Fruit fly (Drosophila melanogaster) whole organism, embryonic: ENCODE results near the gene Duba.

Experiments used
- B-H1 ChIP-seq: fragments of 200-800 bp; sonication (Bioruptor generic); IDR thresholded peaks from 3 replicates; pipeline ENCODE4 v1.3.6; 2022; ENCODE audit warnings: missing biosample characterization, missing genetic modification characterization
- Blimp-1 ChIP-seq: fragments of 200-800 bp; sonication (Bioruptor generic); optimal IDR thresholded peaks from 3 replicates; lab custom pipeline; 2018; ENCODE audit warnings: missing biosample characterization, missing genetic modification characterization, mild to moderate bottlenecking, moderate library complexity, missing genetic modification reagents
- CG10366 ChIP-seq: fragments of 200-800 bp; sonication (Bioruptor generic); IDR thresholded peaks from 2 replicates; pipeline ENCODE4 v1.3.6; 2022; ENCODE audit warnings: missing biosample characterization, missing genetic modification characterization
- CG10543 ChIP-seq: fragments of 200-800 bp; sonication (Bioruptor generic); optimal IDR thresholded peaks from 3 replicates; lab custom pipeline; 2017; ENCODE audit warnings: missing biosample characterization, mild to moderate bottlenecking, missing genetic modification characterization, moderate library complexity
- CG10654 ChIP-seq: fragments of 200-800 bp; sonication (Bioruptor generic); optimal IDR thresholded peaks from 2 replicates; lab custom pipeline; 2016; ENCODE audit warnings: missing biosample characterization, missing genetic modification characterization
- CG11696 ChIP-seq: fragments of 200-800 bp; sonication (Bioruptor generic); IDR thresholded peaks from 2 replicates; pipeline ENCODE4 v1.3.6; 2022; ENCODE audit warnings: missing biosample characterization, missing genetic modification characterization
- CG11723 ChIP-seq: fragments of 200-800 bp; sonication (Bioruptor generic); optimal IDR thresholded peaks from 2 replicates; lab custom pipeline; 2017; ENCODE audit warnings: missing biosample characterization, mild to moderate bottlenecking, missing genetic modification characterization
- CG12155 ChIP-seq: fragments of 200-800 bp; sonication (Bioruptor generic); optimal IDR thresholded peaks from 3 replicates; lab custom pipeline; 2016; ENCODE audit warnings: missing biosample characterization, missing genetic modification characterization
- CG12299 ChIP-seq: fragments of 200-800 bp; sonication (Bioruptor generic); optimal IDR thresholded peaks from 2 replicates; lab custom pipeline; 2018; ENCODE audit warnings: missing biosample characterization, mild to moderate bottlenecking, missing genetic modification characterization
- CG12659 ChIP-seq: fragments of 200-800 bp; sonication (Bioruptor generic); optimal IDR thresholded peaks from 3 replicates; lab custom pipeline; 2017; ENCODE audit warnings: mild to moderate bottlenecking, missing biosample characterization, missing genetic modification reagents, missing genetic modification characterization
- CG13775 ChIP-seq: fragments of 200-800 bp; sonication (Bioruptor generic); optimal IDR thresholded peaks from 3 replicates; lab custom pipeline; 2017; ENCODE audit warnings: missing biosample characterization, mild to moderate bottlenecking, missing genetic modification characterization
- CG15601 ChIP-seq: fragments of 200-800 bp; sonication (Bioruptor generic); optimal IDR thresholded peaks from 3 replicates; lab custom pipeline; 2019; ENCODE audit warnings: missing biosample characterization, mild to moderate bottlenecking, missing genetic modification characterization, moderate library complexity
- CG17361 ChIP-seq: fragments of 200-800 bp; sonication (Bioruptor generic); IDR thresholded peaks from 3 replicates; pipeline ENCODE4 v1.3.6; 2022; ENCODE audit warnings: missing biosample characterization, missing genetic modification characterization
- CG18619 ChIP-seq: fragments of 200-800 bp; sonication (Bioruptor generic); optimal IDR thresholded peaks from 3 replicates; lab custom pipeline; 2017; ENCODE audit warnings: missing biosample characterization, mild to moderate bottlenecking, missing genetic modification characterization
- CG2199 ChIP-seq: fragments of 200-800 bp; sonication (Bioruptor generic); IDR thresholded peaks from 3 replicates; pipeline ENCODE4 v1.3.6; 2022; ENCODE audit warnings: missing biosample characterization, missing genetic modification characterization
- CG2875 ChIP-seq: fragments of 200-800 bp; sonication (Bioruptor generic); optimal IDR thresholded peaks from 2 replicates; lab custom pipeline; 2017; ENCODE audit warnings: missing biosample characterization, mild to moderate bottlenecking, missing genetic modification characterization, missing genetic modification reagents
- CG30403 ChIP-seq: fragments of 200-800 bp; sonication (Bioruptor generic); optimal IDR thresholded peaks from 3 replicates; lab custom pipeline; 2016; ENCODE audit warnings: missing biosample characterization, missing genetic modification characterization
- CG30431 ChIP-seq: fragments of 200-800 bp; sonication (Bioruptor generic); optimal IDR thresholded peaks from 2 replicates; lab custom pipeline; 2017; ENCODE audit warnings: missing biosample characterization, missing genetic modification characterization
- CG32532 ChIP-seq: fragments of 200-800 bp; sonication (Bioruptor generic); IDR thresholded peaks from 2 replicates; pipeline ENCODE4 v1.3.6; 2022; ENCODE audit warnings: missing biosample characterization, missing genetic modification characterization
- CG4328 ChIP-seq: fragments of 200-800 bp; sonication (Bioruptor generic); optimal IDR thresholded peaks from 3 replicates; lab custom pipeline; 2017; ENCODE audit warnings: missing biosample characterization, missing genetic modification reagents, missing genetic modification characterization
- CG7271 ChIP-seq: fragments of 200-800 bp; sonication (Bioruptor generic); optimal IDR thresholded peaks from 2 replicates; lab custom pipeline; 2018; ENCODE audit warnings: missing biosample characterization, mild to moderate bottlenecking, missing genetic modification characterization, moderate library complexity
- CG7786 ChIP-seq: fragments of 200-800 bp; sonication (Bioruptor generic); optimal IDR thresholded peaks from 2 replicates; lab custom pipeline; 2016; ENCODE audit warnings: missing biosample characterization, missing genetic modification characterization
- CG9932 ChIP-seq: fragments of 200-800 bp; sonication (Bioruptor generic); IDR thresholded peaks from 2 replicates; pipeline ENCODE4 v1.3.6; 2022; ENCODE audit warnings: missing biosample characterization, missing genetic modification characterization
- D19B ChIP-seq: fragments of 200-800 bp; sonication (Bioruptor generic); optimal IDR thresholded peaks from 2 replicates; lab custom pipeline; 2017; ENCODE audit warnings: missing biosample characterization, mild to moderate bottlenecking, missing genetic modification characterization
- Eip74EF ChIP-seq, 2 experiments: fragments of 200-800 bp in 1 of 2; fragments of >200 bp in 1 of 2; sonication (Bioruptor generic) in 1 of 2; optimal IDR thresholded peaks; 2 replicates each; lab custom pipeline; 2017 to 2019; ENCODE audit warnings: missing biosample characterization in 2 of 2, missing genetic modification characterization in 2 of 2, mild to moderate bottlenecking in 1 of 2, moderate library complexity in 1 of 2
- Elba2 ChIP-seq: fragments of 200-800 bp; sonication (Bioruptor generic); optimal IDR thresholded peaks from 3 replicates; lab custom pipeline; 2016; ENCODE audit warnings: missing biosample characterization, missing genetic modification characterization
- Fer1 ChIP-seq: fragments of 200-800 bp; sonication (Bioruptor generic); optimal IDR thresholded peaks from 2 replicates; lab custom pipeline; 2017; ENCODE audit warnings: missing biosample characterization, mild to moderate bottlenecking, missing genetic modification characterization
- Neu2 ChIP-seq: fragments of 200-800 bp; sonication (Bioruptor generic); optimal IDR thresholded peaks from 3 replicates; lab custom pipeline; 2016; ENCODE audit warnings: missing biosample characterization, missing genetic modification characterization, borderline replicate concordance
- PHDP ChIP-seq: fragments of 200-800 bp; sonication (Bioruptor generic); optimal IDR thresholded peaks from 3 replicates; lab custom pipeline; 2018; ENCODE audit warnings: missing biosample characterization, mild to moderate bottlenecking, missing genetic modification characterization, moderate library complexity
- Rfx ChIP-seq: fragments of 200-800 bp; sonication (Bioruptor generic); IDR thresholded peaks from 2 replicates; pipeline ENCODE4 v1.3.6; 2022; ENCODE audit warnings: missing biosample characterization, missing genetic modification characterization
- Ssrp ChIP-seq: fragments of 200-800 bp; sonication (Bioruptor generic); optimal IDR thresholded peaks from 2 replicates; lab custom pipeline; 2018; ENCODE audit warnings: missing biosample characterization, mild to moderate bottlenecking, missing genetic modification characterization, moderate library complexity
- ac ChIP-seq: fragments of 200-800 bp; sonication (Bioruptor generic); optimal IDR thresholded peaks from 3 replicates; lab custom pipeline; 2017; ENCODE audit warnings: missing biosample characterization, mild to moderate bottlenecking, missing genetic modification characterization
- ap ChIP-seq: fragments of 200-800 bp; sonication (Bioruptor generic); IDR thresholded peaks from 2 replicates; pipeline ENCODE4 v1.3.6; 2022; ENCODE audit warnings: missing biosample characterization, missing genetic modification characterization
- chn ChIP-seq: fragments of 200-800 bp; sonication (Bioruptor generic); optimal IDR thresholded peaks from 2 replicates; lab custom pipeline; 2016; ENCODE audit warnings: missing biosample characterization, missing genetic modification characterization
- croc ChIP-seq: fragments of 200-800 bp; sonication (Bioruptor generic); conservative IDR thresholded peaks from 3 replicates; pipeline ENCODE4 v1.3.6; 2022; ENCODE audit warnings: missing biosample characterization, missing genetic modification characterization
- emc ChIP-seq: fragments of 200-800 bp; sonication (Bioruptor generic); optimal IDR thresholded peaks from 2 replicates; lab custom pipeline; 2016; ENCODE audit warnings: missing biosample characterization, missing genetic modification characterization
- gfzf ChIP-seq: fragments of 200-800 bp; sonication (Bioruptor generic); optimal IDR thresholded peaks from 2 replicates; lab custom pipeline; 2016; ENCODE audit warnings: missing biosample characterization, mild to moderate bottlenecking, missing genetic modification characterization, moderate library complexity
- inv ChIP-seq: fragments of 200-800 bp; sonication (Bioruptor generic); IDR thresholded peaks from 2 replicates; pipeline ENCODE4 v1.3.6; 2022; ENCODE audit warnings: missing biosample characterization, missing genetic modification characterization; ENCODE audit not compliant: partially characterized antibody
- kni ChIP-seq: fragments of 200-800 bp; sonication (Bioruptor generic); optimal IDR thresholded peaks from 3 replicates; lab custom pipeline; 2017; ENCODE audit warnings: mild to moderate bottlenecking, missing biosample characterization, missing genetic modification reagents, missing genetic modification characterization
- maf-S ChIP-seq: fragments of 200-800 bp; sonication (Bioruptor generic); optimal IDR thresholded peaks from 2 replicates; lab custom pipeline; 2016; ENCODE audit warnings: missing biosample characterization, missing genetic modification characterization
- peb ChIP-seq: fragments of 200-800 bp; sonication (Bioruptor generic); IDR thresholded peaks from 2 replicates; pipeline ENCODE4 v1.3.6; 2022; ENCODE audit warnings: missing biosample characterization, missing genetic modification characterization
- pho ChIP-seq: fragments of 200-800 bp; sonication (Bioruptor generic); optimal IDR thresholded peaks from 2 replicates; lab custom pipeline; 2016; ENCODE audit warnings: missing biosample characterization, missing genetic modification characterization
- schlank ChIP-seq: fragments of 200-800 bp; sonication (Bioruptor generic); optimal IDR thresholded peaks from 2 replicates; lab custom pipeline; 2018; ENCODE audit warnings: missing biosample characterization, mild to moderate bottlenecking, missing genetic modification characterization
- slou ChIP-seq: fragments of 200-800 bp; sonication (Bioruptor generic); optimal IDR thresholded peaks from 3 replicates; lab custom pipeline; 2016; ENCODE audit warnings: missing biosample characterization, missing genetic modification characterization
- sna ChIP-seq: fragments of 200-800 bp; sonication (Bioruptor generic); IDR thresholded peaks from 2 replicates; pipeline ENCODE4 v1.3.6; 2022; ENCODE audit warnings: missing biosample characterization, missing genetic modification characterization; ENCODE audit not compliant: partially characterized antibody
- wdn ChIP-seq: fragments of 200-800 bp; sonication (Bioruptor generic); IDR thresholded peaks from 2 replicates; pipeline ENCODE4 v1.3.6; 2022; ENCODE audit warnings: missing biosample characterization, missing genetic modification characterization
- yki ChIP-seq: fragments of >200 bp; optimal IDR thresholded peaks from 3 replicates; lab custom pipeline; 2018
- zen ChIP-seq: fragments of 200-800 bp; sonication (Bioruptor generic); optimal IDR thresholded peaks from 3 replicates; lab custom pipeline; 2018; ENCODE audit warnings: missing biosample characterization, mild to moderate bottlenecking, missing genetic modification characterization, moderate library complexity
- zf30C ChIP-seq: fragments of 200-800 bp; sonication (Bioruptor generic); optimal IDR thresholded peaks from 3 replicates; lab custom pipeline; 2018; ENCODE audit warnings: missing biosample characterization, mild to moderate bottlenecking, missing genetic modification characterization

Duba gene

dm6 chr3L:11555662-11556460, 53.4 kb downstream of the Duba start (continued):
- TF ChIP-seq croc (no peak; the same call in 1 of the 3 replicates), CG7786 (GFP tag; lab: Kevin White, UChicago) (peak; percentile 5), CG15601 (tag; lab: Kevin White, UChicago) (peak; percentile 84), CG9932 (GFP tag; lab: Robert Waterston, UW) (peak; percentile 57), CG2875 (GFP tag; lab: Kevin White, UChicago) (peak; percentile 61), Fer1 (GFP tag; lab: Kevin White, UChicago) (peak; percentile 41), CG32532 (GFP tag; lab: Robert Waterston, UW) (peak; percentile 65), Ssrp (peak; percentile 75), CG12659 (peak; percentile 71), CG11723 (GFP tag; lab: Kevin White, UChicago) (peak; percentile 10), Blimp-1 (GFP tag; lab: Kevin White, UChicago) (peak; percentile 89), ac (GFP tag; lab: Kevin White, UChicago) (no peak), CG30431 (GFP tag; lab: Kevin White, UChicago) (no peak), CG4328 (GFP tag; lab: Kevin White, UChicago) (peak; percentile 57), chn (peak; percentile 23), Eip74EF (GFP tag; optimal IDR thresholded peaks at IDR 0.05; lab: Kevin White, UChicago) (peak in 1 of 2 experiments; percentile 87), B-H1 (no peak; the same call in 2 of the 3 replicates), CG2199 (GFP tag; lab: Robert Waterston, UW) (no peak), CG12155 (peak; percentile 53), PHDP (peak; percentile 86), Elba2 (GFP tag; lab: Kevin White, UChicago) (no peak), schlank (tag; lab: Kevin White, UChicago) (no peak), CG12299 (tag; lab: Kevin White, UChicago) (peak; percentile 45), ap (GFP tag; lab: Robert Waterston, UW) (peak; percentile 15; the same call in 1 of the 2 replicates), CG11696 (GFP tag; lab: Robert Waterston, UW) (no peak), CG30403 (GFP tag; lab: Kevin White, UChicago) (peak; percentile 76), Rfx (GFP tag; lab: Robert Waterston, UW) (peak; percentile 46; the same call in 1 of the 2 replicates), emc (GFP tag; lab: Kevin White, UChicago) (no peak), yki (no peak), CG10366 (GFP tag; lab: Robert Waterston, UW) (no peak; the same call in 1 of the 2 replicates), gfzf (GFP tag; lab: Kevin White, UChicago) (no peak), CG13775 (GFP tag; lab: Kevin White, UChicago) (peak; percentile 34), pho (GFP tag; lab: Kevin White, UChicago) (peak; percentile 55), zen (peak; percentile 57), CG18619 (GFP tag; lab: Kevin White, UChicago) (peak; percentile 62), maf-S (GFP tag; lab: Kevin White, UChicago) (peak; percentile 39), sna (GFP tag; lab: Robert Waterston, UW) (no peak), Neu2 (GFP tag; lab: Kevin White, UChicago) (no peak), peb (peak; percentile 9; the same call in 1 of the 2 replicates), CG7271 (tag; lab: Kevin White, UChicago) (no peak), CG10654 (GFP tag; lab: Kevin White, UChicago) (peak; percentile 46), wdn (GFP tag; lab: Robert Waterston, UW) (peak; percentile 46; the same call in 1 of the 2 replicates), kni (GFP tag; lab: Kevin White, UChicago) (peak; percentile 11), D19B (no peak), inv (no peak), zf30C (GFP tag; lab: Kevin White, UChicago) (peak; percentile 65), CG17361 (GFP tag; lab: Robert Waterston, UW) (peak; percentile 87), CG10543 (GFP tag; lab: Kevin White, UChicago) (peak; percentile 86), slou (GFP tag; lab: Kevin White, UChicago) (no peak)
